Worm (Caenorhabditis elegans): ENCODE measurements around the gene sir-2.3.

DNA sequence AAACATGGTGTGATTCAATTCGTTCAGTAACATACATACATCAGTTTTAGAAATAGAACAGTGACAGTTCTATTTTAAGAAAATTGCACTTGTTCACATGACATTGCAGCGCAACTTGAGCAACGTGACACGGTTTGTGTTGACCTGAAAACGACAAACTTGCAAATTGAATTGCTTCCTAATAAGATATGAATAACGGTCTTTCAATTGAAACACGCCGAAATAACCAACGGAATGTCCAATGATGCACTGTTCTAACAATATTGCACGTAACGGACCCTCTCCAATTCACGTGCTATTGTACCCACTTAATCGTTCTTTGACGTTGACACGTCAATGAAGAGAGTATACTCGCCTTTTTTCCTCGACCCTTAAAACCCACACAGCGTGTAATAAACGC lies 28.3 kb downstream of the sir-2.3 start:
- peak; percentile 67 for TF ChIP-seq dve-1 (tag; optimal IDR thresholded peaks at IDR 0.05; ENCODE audit: insufficient read depth)
- no peak for TF ChIP-seq ctbp-1 (GFP tag; IDR thresholded peaks at IDR 0.05)
- TF ChIP-seq aha-1 (tag), result peak; percentile 99
- no peak for TF ChIP-seq F49E8.2 (tag; optimal IDR thresholded peaks at IDR 0.05; ENCODE audit: borderline replicate concordance)
- no peak for TF ChIP-seq unc-130 (GFP tag; optimal IDR thresholded peaks at IDR 0.05)
- no peak for TF ChIP-seq zag-1 (tag; optimal IDR thresholded peaks at IDR 0.05)
- no peak for TF ChIP-seq pha-4 (GFP tag; IDR thresholded peaks at IDR 0.05)
- no peak for TF ChIP-seq pha-4 (tag; optimal IDR thresholded peaks at IDR 0.05)
- TF ChIP-seq skn-1 (tag; optimal IDR thresholded peaks at IDR 0.05), result no peak
- TF ChIP-seq ceh-62 (tag; optimal IDR thresholded peaks at IDR 0.05), result no peak

All from whole organism, L4 larva.